Worm (Caenorhabditis elegans): ENCODE data around the gene odr-8.

The odr-8 gene

DNA sequence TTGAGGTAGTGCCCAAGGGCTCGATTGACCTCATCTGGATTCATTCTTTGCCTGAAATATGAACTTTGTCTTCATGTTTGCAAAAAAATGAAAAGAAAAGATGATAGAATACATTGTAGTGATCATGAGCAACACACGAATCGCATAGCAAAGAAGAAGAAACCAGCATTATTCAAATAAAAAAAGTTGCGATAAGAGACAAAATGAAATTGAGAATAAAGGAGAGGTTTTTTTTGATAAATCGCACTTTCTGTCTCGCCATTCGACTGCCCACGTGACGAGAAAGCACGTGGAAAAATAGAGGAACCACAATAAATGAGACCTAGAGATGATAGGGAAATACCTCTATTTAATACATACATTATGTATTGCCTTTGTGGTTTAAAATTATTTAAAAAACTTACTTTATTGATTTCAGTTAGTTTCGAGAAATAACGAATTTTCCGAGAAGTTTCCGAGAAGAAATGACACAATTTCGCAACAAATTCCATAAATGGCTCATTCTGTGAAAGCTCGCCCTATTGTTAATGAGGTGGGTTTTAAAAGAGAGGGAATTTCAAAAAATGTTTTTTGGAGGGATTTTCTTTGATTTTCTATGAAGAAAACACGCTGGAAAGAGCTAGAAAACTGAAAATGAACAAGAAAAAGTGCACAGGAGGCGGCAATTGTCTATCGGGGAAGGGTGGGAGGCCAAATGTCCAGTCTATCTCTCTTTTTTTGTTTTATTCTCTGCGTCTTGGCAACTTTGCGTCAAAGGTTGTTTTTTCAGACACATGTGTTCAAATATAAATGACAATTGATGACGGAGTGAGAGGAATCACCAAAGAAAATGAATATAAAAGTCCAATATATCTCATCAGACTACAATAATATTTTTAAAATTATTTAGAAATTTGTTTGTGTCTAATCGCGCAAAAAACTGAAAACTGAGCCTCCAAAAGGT lies 26.8 kb downstream of the odr-8 start, which contains the start of gene paqr-1 (continued):
- no peak for TF ChIP-seq pax-3 (tag; optimal IDR thresholded peaks at IDR 0.05)
- no peak; the same call in 1 of the 2 replicates for TF ChIP-seq nhr-19 (GFP tag; conservative IDR thresholded peaks at IDR 0.05)
- TF ChIP-seq sox-4 (tag; optimal IDR thresholded peaks at IDR 0.05): no peak
- peak; percentile 55 to 86 (median 71) for TF ChIP-seq dpl-1 (GFP tag; optimal IDR thresholded peaks at IDR 0.05)
- no peak for TF ChIP-seq egl-27 (tag; optimal IDR thresholded peaks at IDR 0.05)
- peak; percentile 42 for TF ChIP-seq mep-1 (tag; optimal IDR thresholded peaks at IDR 0.05)
- peak in 1 of 3 experiments; percentile 39 for TF ChIP-seq ceh-82 (tag; optimal IDR thresholded peaks at IDR 0.05)
- no peak for TF ChIP-seq mef-2 (tag; optimal IDR thresholded peaks at IDR 0.05)
- TF ChIP-seq irx-1 (tag; optimal IDR thresholded peaks at IDR 0.05): peak; percentile 19
- peak; percentile 34 to 43 for TF ChIP-seq lsy-2 (tag; optimal IDR thresholded peaks at IDR 0.05)
- no peak for TF ChIP-seq fkh-4 (tag; optimal IDR thresholded peaks at IDR 0.05; ENCODE audit: borderline replicate concordance)
- peak in 1 of 6 experiments; percentile 28 for TF ChIP-seq elt-3 (tag; optimal IDR thresholded peaks at IDR 0.05)
- peak; percentile 51 for TF ChIP-seq snu-23 (GFP tag; optimal IDR thresholded peaks at IDR 0.05)
- TF ChIP-seq jun-1 (tag; optimal IDR thresholded peaks at IDR 0.05): no peak
- TF ChIP-seq ama-1 (optimal IDR thresholded peaks at IDR 0.05): no peak
- no peak for TF ChIP-seq ztf-11 (tag; optimal IDR thresholded peaks at IDR 0.05)
- no peak for TF ChIP-seq fos-1 (tag; optimal IDR thresholded peaks at IDR 0.05)
- peak; percentile 50 for TF ChIP-seq nhr-90 (tag; optimal IDR thresholded peaks at IDR 0.05; ENCODE audit: poor library complexity)
- TF ChIP-seq fkh-8 (tag; optimal IDR thresholded peaks at IDR 0.05): peak; percentile 60
- TF ChIP-seq ztf-4 (tag; optimal IDR thresholded peaks at IDR 0.05): no peak
- peak; percentile 22 for TF ChIP-seq unc-130 (tag; optimal IDR thresholded peaks at IDR 0.05)
- TF ChIP-seq zag-1 (tag; optimal IDR thresholded peaks at IDR 0.05): no peak
- no peak for TF ChIP-seq efl-3 (GFP tag; optimal IDR thresholded peaks at IDR 0.05)
- no peak for TF ChIP-seq unc-30 (tag; optimal IDR thresholded peaks at IDR 0.05)
- TF ChIP-seq nhr-71 (tag; optimal IDR thresholded peaks at IDR 0.05): peak; percentile 72
- no peak for TF ChIP-seq nhr-84 (tag; optimal IDR thresholded peaks at IDR 0.05)
- TF ChIP-seq isw-1 (GFP tag; IDR thresholded peaks at IDR 0.05): peak; percentile 27; the same call in 1 of the 2 replicates
- no peak for TF ChIP-seq unc-86 (tag; optimal IDR thresholded peaks at IDR 0.05)
- no peak for TF ChIP-seq pqm-1 (tag; optimal IDR thresholded peaks at IDR 0.05)
- peak; percentile 42 for TF ChIP-seq lir-3 (tag; optimal IDR thresholded peaks at IDR 0.05; ENCODE audit: poor library complexity)
- TF ChIP-seq ceh-88 (GFP tag; IDR thresholded peaks at IDR 0.05): no peak
- no peak for TF ChIP-seq hlh-17 (GFP tag; optimal IDR thresholded peaks at IDR 0.05; ENCODE audit: borderline replicate concordance)
- no peak for TF ChIP-seq lin-39 (tag; optimal IDR thresholded peaks at IDR 0.05)
- no peak for TF ChIP-seq ets-5 (GFP tag; IDR thresholded peaks at IDR 0.05)
- no peak for TF ChIP-seq nhr-77 (tag; optimal IDR thresholded peaks at IDR 0.05)
- TF ChIP-seq xbp-1 (tag; optimal IDR thresholded peaks at IDR 0.05): no peak
- TF ChIP-seq nhr-12 (tag; optimal IDR thresholded peaks at IDR 0.05): no peak
- TF ChIP-seq F16B12.6 (tag; optimal IDR thresholded peaks at IDR 0.05): no peak
- TF ChIP-seq C04F5.9 (tag; optimal IDR thresholded peaks at IDR 0.05): no peak
- TF ChIP-seq nhr-47 (tag; optimal IDR thresholded peaks at IDR 0.05): peak; percentile 50
- TF ChIP-seq tbx-2 (tag; optimal IDR thresholded peaks at IDR 0.05): no peak
- TF ChIP-seq ceh-90 (tag; optimal IDR thresholded peaks at IDR 0.05): no peak
- no peak for TF ChIP-seq skn-1 (tag; optimal IDR thresholded peaks at IDR 0.05)
